Worm (Caenorhabditis elegans) whole organism, L2 larva: ENCODE results near the gene M02B7.7.

Source experiments
- R02D3.7 ChIP-seq: fragments of 150-350 bp; optimal IDR thresholded peaks from 2 replicates; lab custom pipeline; 2014; ENCODE audit warnings: missing biosample characterization, missing genetic modification characterization
- Y55F3AM.14 ChIP-seq: fragments of 200-800 bp; sonication (Bioruptor generic); optimal IDR thresholded peaks from 2 replicates; lab custom pipeline; 2018; ENCODE audit warnings: mild to moderate bottlenecking, missing genetic modification characterization, missing compliant biosample characterization
- alr-1 ChIP-seq: fragments of 150-350 bp; optimal IDR thresholded peaks from 2 replicates; lab custom pipeline; 2014; ENCODE audit warnings: missing biosample characterization, missing genetic modification characterization
- ama-1 ChIP-seq: fragments of 150-350 bp; optimal IDR thresholded peaks from 2 replicates; lab custom pipeline; 2018; ENCODE audit warnings: inconsistent platforms
- blmp-1 ChIP-seq: sonication (generic microtip); optimal IDR thresholded peaks from 2 replicates; lab custom pipeline; 2017; ENCODE audit warnings: missing genetic modification characterization, mild to moderate bottlenecking, missing compliant biosample characterization, antibody characterized with exemption, moderate library complexity; ENCODE audit not compliant: insufficient read depth
- ceh-82 ChIP-seq: fragments of 150-350 bp; optimal IDR thresholded peaks from 2 replicates; lab custom pipeline; 2014; ENCODE audit warnings: missing biosample characterization, missing genetic modification characterization
- mab-5 ChIP-seq: fragments of 150-350 bp; optimal IDR thresholded peaks from 2 replicates; lab custom pipeline; 2014; ENCODE audit warnings: missing biosample characterization, missing genetic modification characterization
- nhr-23 ChIP-seq: fragments of 150-350 bp; optimal IDR thresholded peaks from 2 replicates; lab custom pipeline; 2014; ENCODE audit warnings: missing biosample characterization, missing genetic modification reagents, missing genetic modification characterization
- nhr-77 ChIP-seq: fragments of 150-350 bp; optimal IDR thresholded peaks from 2 replicates; lab custom pipeline; 2014; ENCODE audit warnings: missing biosample characterization, missing genetic modification characterization
- snpc-4 ChIP-seq: fragments of 150-350 bp; optimal IDR thresholded peaks from 2 replicates; lab custom pipeline; 2014; ENCODE audit warnings: missing biosample characterization, missing genetic modification characterization
- unc-62 ChIP-seq: fragments of 150-350 bp; optimal IDR thresholded peaks from 2 replicates; lab custom pipeline; 2014; ENCODE audit warnings: missing biosample characterization, missing genetic modification reagents, missing genetic modification characterization
- ztf-11 ChIP-seq: sonication (generic microtip); optimal IDR thresholded peaks from 2 replicates; lab custom pipeline; 2017; ENCODE audit warnings: missing biosample characterization, missing genetic modification characterization

DNA sequence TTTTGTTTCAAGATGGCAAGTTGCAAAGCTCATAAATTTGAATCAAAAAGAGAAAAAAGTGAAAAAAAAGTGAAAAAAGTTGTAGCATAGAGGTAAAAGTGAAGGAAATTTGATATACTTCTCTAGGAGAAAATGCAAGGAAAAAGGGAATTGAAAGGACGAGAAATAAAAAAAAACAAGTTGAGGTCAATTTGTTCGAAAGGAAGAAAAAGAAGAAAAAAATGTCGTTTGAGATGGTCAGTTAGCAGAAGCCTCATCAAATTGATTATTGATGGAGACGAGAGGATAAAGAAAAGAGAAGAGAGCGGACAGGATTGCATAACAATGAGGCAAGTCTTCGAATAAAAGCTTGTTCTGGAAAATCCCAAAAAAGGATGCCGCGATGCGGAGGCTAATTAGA, 13.1 kb upstream of the M02B7.7 start:
- TF ChIP-seq R02D3.7, result no peak
- TF ChIP-seq ztf-11 (tag; lab: Kevin White, UChicago), result no peak
- TF ChIP-seq blmp-1 (tag; lab: Kevin White, UChicago), result no peak
- no peak for TF ChIP-seq unc-62 (GFP tag; lab: Kevin White, UChicago)
- TF ChIP-seq nhr-23 (tag; lab: Kevin White, UChicago), result no peak
- TF ChIP-seq alr-1 (tag; lab: Kevin White, UChicago), result no peak
- no peak for TF ChIP-seq snpc-4 (tag; lab: Kevin White, UChicago)
- no peak for TF ChIP-seq ceh-82 (tag; lab: Kevin White, UChicago)
- no peak for TF ChIP-seq ama-1 (lab: Kevin White, UChicago)
- TF ChIP-seq mab-5 (tag; lab: Kevin White, UChicago), result no peak
- TF ChIP-seq Y55F3AM.14 (GFP tag; lab: Kevin White, UChicago), result no peak
- no peak for TF ChIP-seq nhr-77 (tag; lab: Kevin White, UChicago)
